Worm (Caenorhabditis elegans): Measurements from ENCODE around the gene str-18.

The str-18 gene

ce11 chrV:15698099-15698498, 43.7 kb downstream of the str-18 start, which contains the start of gene srx-29:
TSS of gene srx-29 (minus strand) at chrV:15698199.
- TF ChIP-seq ets-4 (GFP tag; optimal IDR thresholded peaks at IDR 0.05) (no peak), B0261.1 (tag; optimal IDR thresholded peaks at IDR 0.05) (no peak), F49E8.2 (tag; optimal IDR thresholded peaks at IDR 0.05; ENCODE audit: insufficient read depth) (no peak)

DNA sequence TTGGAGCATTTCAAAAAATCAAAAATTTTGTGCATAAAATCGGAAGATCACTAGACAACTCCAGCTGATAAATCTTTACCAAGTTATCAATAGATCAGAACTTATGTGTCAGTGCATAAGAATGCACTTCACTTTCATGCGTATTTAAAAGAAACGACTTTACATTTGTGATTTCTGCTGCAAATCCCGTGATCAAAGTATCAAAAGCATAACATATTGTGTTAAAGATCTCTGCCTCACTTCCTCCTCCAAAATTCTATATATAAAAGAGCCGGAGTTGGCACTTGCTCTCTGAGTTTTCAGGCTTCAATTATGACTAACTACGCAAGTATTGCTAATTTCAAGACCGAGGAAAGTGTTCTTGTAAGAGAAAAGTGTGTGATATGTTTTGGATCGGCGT, 48.1 kb downstream of the str-18 start, which contains the start of gene nhr-198:
Gene nhr-198 (plus strand): TSS at position 313 of the 400 bp plus-strand sequence.
- TF ChIP-seq lsy-27 (tag; optimal IDR thresholded peaks at IDR 0.05; ENCODE audit: borderline replicate concordance, insufficient read depth) (no peak), tbp1 (GFP tag; optimal IDR thresholded peaks at IDR 0.05) (no peak), egrh-3 (GFP tag; IDR thresholded peaks at IDR 0.05) (no peak), unc-62 (GFP tag; optimal IDR thresholded peaks at IDR 0.05) (no peak), dpff-1 (tag; optimal IDR thresholded peaks at IDR 0.05) (no peak), F57C9.4 (tag; optimal IDR thresholded peaks at IDR 0.05) (no peak), nhr-80 (tag; optimal IDR thresholded peaks at IDR 0.05) (no peak), Y53F4B.3 (GFP tag; IDR thresholded peaks at IDR 0.05) (no peak), F39B2.1 (GFP tag; IDR thresholded peaks at IDR 0.05) (no peak), ceh-40 (GFP tag; IDR thresholded peaks at IDR 0.05) (no peak), T26A5.8 (tag; optimal IDR thresholded peaks at IDR 0.05) (no peak), ztf-25 (GFP tag; IDR thresholded peaks at IDR 0.05) (no peak), sptf-2 (GFP tag; optimal IDR thresholded peaks at IDR 0.05) (no peak), ztf-28 (GFP tag; IDR thresholded peaks at IDR 0.05) (no peak), madf-10 (tag; optimal IDR thresholded peaks at IDR 0.05) (no peak)
